Fruit fly (Drosophila melanogaster) whole organism, prepupa: ENCODE data around the gene nAChRalpha3.

ENCODE experiments used
- CG15336 ChIP-seq: fragments of 200-800 bp; sonication (Bioruptor generic); IDR thresholded peaks from 2 replicates; pipeline ENCODE4 v1.3.6; 2022; ENCODE audit warnings: missing biosample characterization, missing genetic modification characterization
- Hr39 ChIP-seq: fragments of 200-800 bp; sonication (Bioruptor generic); optimal IDR thresholded peaks from 2 replicates; lab custom pipeline; 2016; ENCODE audit warnings: missing biosample characterization, missing genetic modification characterization

dm6 chrX:8407124-8407775 lies 40.3 kb upstream of the nAChRalpha3 start, which contains the start of gene PIG-T:
- TF ChIP-seq CG15336 (GFP tag; lab: Robert Waterston, UW) (no peak), Hr39 (no peak)
